Worm (Caenorhabditis elegans) whole organism, mixed stage, embryonic: ENCODE measurements around the gene chil-14.

Experiments
- blmp-1 ChIP-seq: fragments of 150-350 bp; optimal IDR thresholded peaks from 2 replicates; lab custom pipeline; 2014; ENCODE audit warnings: missing biosample characterization, missing genetic modification characterization
- nhr-237 ChIP-seq: fragments of 150-350 bp; optimal IDR thresholded peaks from 2 replicates; lab custom pipeline; 2014; ENCODE audit warnings: missing biosample characterization, missing genetic modification characterization
- nhr-28 ChIP-seq: fragments of 150-350 bp; optimal IDR thresholded peaks from 2 replicates; lab custom pipeline; 2014; ENCODE audit warnings: missing biosample characterization, missing genetic modification characterization
- unc-39 ChIP-seq: fragments of 150-350 bp; optimal IDR thresholded peaks from 2 replicates; lab custom pipeline; 2014; ENCODE audit warnings: missing biosample characterization, missing genetic modification characterization
- unc-62 ChIP-seq: fragments of 150-350 bp; optimal IDR thresholded peaks from 2 replicates; lab custom pipeline; 2014; ENCODE audit warnings: missing biosample characterization, missing genetic modification reagents, missing genetic modification characterization
- zip-8 ChIP-seq: fragments of 150-350 bp; optimal IDR thresholded peaks from 2 replicates; lab custom pipeline; 2014; ENCODE audit warnings: missing biosample characterization, missing genetic modification characterization

ce11 chrV:1464543-1465040 lies 9.7 kb downstream of the chil-14 start, which contains the start of the genes fpn-1.2 and pqn-54:
- TF ChIP-seq unc-39 (tag; lab: Kevin White, UChicago) (no peak), nhr-237 (tag; lab: Kevin White, UChicago) (no peak), zip-8 (no peak), blmp-1 (tag; lab: Kevin White, UChicago) (no peak), unc-62 (GFP tag; lab: Kevin White, UChicago) (no peak), nhr-28 (no peak)
